Fruit fly (Drosophila melanogaster) whole organism, embryonic: ENCODE results near the gene gkt.

Source experiments
- ATbp ChIP-seq: fragments of 200-800 bp; sonication (Bioruptor generic); optimal IDR thresholded peaks from 2 replicates; lab custom pipeline; 2017; ENCODE audit warnings: missing biosample characterization, mild to moderate bottlenecking, missing genetic modification characterization, missing genetic modification reagents
- Aef1 ChIP-seq: fragments of 200-800 bp; sonication (Bioruptor generic); IDR thresholded peaks from 3 replicates; pipeline ENCODE4 v1.3.6; 2022; ENCODE audit warnings: missing biosample characterization, missing genetic modification characterization
- Asciz ChIP-seq: fragments of 200-800 bp; sonication (Bioruptor generic); optimal IDR thresholded peaks from 2 replicates; lab custom pipeline; 2017; ENCODE audit warnings: missing biosample characterization, mild to moderate bottlenecking, missing genetic modification characterization, missing genetic modification reagents
- Bdp1 ChIP-seq: fragments of 200-800 bp; sonication (Bioruptor generic); optimal IDR thresholded peaks from 3 replicates; lab custom pipeline; 2016; ENCODE audit warnings: missing biosample characterization, missing genetic modification characterization
- CG10959 ChIP-seq: fragments of 200-800 bp; sonication (Bioruptor generic); IDR thresholded peaks from 2 replicates; pipeline ENCODE4 v1.3.6; 2022; ENCODE audit warnings: missing biosample characterization, missing genetic modification characterization
- CG11504 ChIP-seq: fragments of 200-800 bp; sonication (Bioruptor generic); optimal IDR thresholded peaks from 3 replicates; lab custom pipeline; 2019; ENCODE audit warnings: missing biosample characterization, mild to moderate bottlenecking, missing genetic modification characterization, moderate library complexity
- CG13894 ChIP-seq: fragments of 200-800 bp; sonication (Bioruptor generic); optimal IDR thresholded peaks from 3 replicates; lab custom pipeline; 2018; ENCODE audit warnings: missing biosample characterization, mild to moderate bottlenecking, missing genetic modification characterization, moderate library complexity
- CG14441 ChIP-seq: fragments of 200-800 bp; sonication (Bioruptor generic); IDR thresholded peaks from 2 replicates; pipeline ENCODE4 v1.3.6; 2022; ENCODE audit warnings: missing biosample characterization, missing genetic modification characterization
- CG15514 ChIP-seq: fragments of 200-800 bp; sonication (Bioruptor generic); optimal IDR thresholded peaks from 3 replicates; lab custom pipeline; 2017; ENCODE audit warnings: missing biosample characterization, missing genetic modification characterization, mild to moderate bottlenecking, moderate library complexity, missing genetic modification reagents
- CG16813 ChIP-seq: fragments of 200-800 bp; sonication (Bioruptor generic); IDR thresholded peaks from 3 replicates; pipeline ENCODE4 v1.3.6; 2022; ENCODE audit warnings: missing biosample characterization, missing genetic modification characterization; ENCODE audit not compliant: partially characterized antibody
- CG2129 ChIP-seq: fragments of 200-800 bp; sonication (Bioruptor generic); IDR thresholded peaks from 2 replicates; pipeline ENCODE4 v1.3.6; 2022; ENCODE audit warnings: missing biosample characterization, missing genetic modification characterization; ENCODE audit not compliant: partially characterized antibody
- CG4328 ChIP-seq: fragments of 200-800 bp; sonication (Bioruptor generic); optimal IDR thresholded peaks from 3 replicates; lab custom pipeline; 2017; ENCODE audit warnings: missing biosample characterization, missing genetic modification reagents, missing genetic modification characterization
- CG43689 ChIP-seq: fragments of 200-800 bp; sonication (Bioruptor generic); IDR thresholded peaks from 2 replicates; pipeline ENCODE4 v1.3.6; 2022; ENCODE audit warnings: missing biosample characterization, missing genetic modification characterization
- CG4820 ChIP-seq: fragments of 200-800 bp; sonication (Bioruptor generic); optimal IDR thresholded peaks from 3 replicates; lab custom pipeline; 2016; ENCODE audit warnings: missing biosample characterization, missing genetic modification characterization
- CG4854 ChIP-seq: fragments of 200-800 bp; sonication (Bioruptor generic); optimal IDR thresholded peaks from 2 replicates; lab custom pipeline; 2016; ENCODE audit warnings: missing biosample characterization, missing genetic modification characterization, inconsistent platforms
- CG7963 ChIP-seq: fragments of 200-800 bp; sonication (Bioruptor generic); IDR thresholded peaks from 3 replicates; pipeline ENCODE4 v1.3.6; 2022; ENCODE audit warnings: missing biosample characterization, missing genetic modification characterization; ENCODE audit not compliant: partially characterized antibody
- CG8089 ChIP-seq: fragments of 200-800 bp; sonication (Bioruptor generic); optimal IDR thresholded peaks from 3 replicates; lab custom pipeline; 2016; ENCODE audit warnings: missing biosample characterization, missing genetic modification characterization
- CG9437 ChIP-seq: fragments of 200-800 bp; sonication (Bioruptor generic); optimal IDR thresholded peaks from 2 replicates; lab custom pipeline; 2018; ENCODE audit warnings: missing biosample characterization, mild to moderate bottlenecking, missing genetic modification characterization
- CoRest ChIP-seq: fragments of 200-800 bp; sonication (Bioruptor generic); optimal IDR thresholded peaks from 3 replicates; lab custom pipeline; 2018; ENCODE audit warnings: missing biosample characterization, mild to moderate bottlenecking, missing genetic modification characterization, moderate library complexity
- D ChIP-seq, 2 experiments: fragments of 200-800 bp in 1 of 2; fragments of >200 bp in 1 of 2; sonication (Bioruptor generic) in 1 of 2; optimal IDR thresholded peaks; 2 replicates in 1 of 2; 3 replicates in 1 of 2; lab custom pipeline; 2017; ENCODE audit warnings: mild to moderate bottlenecking in 1 of 2, missing biosample characterization in 1 of 2, missing genetic modification characterization in 1 of 2, missing genetic modification reagents in 1 of 2
- Doc2 ChIP-seq: fragments of 200-800 bp; sonication (Bioruptor generic); IDR thresholded peaks from 2 replicates; pipeline ENCODE4 v1.3.6; 2022; ENCODE audit warnings: missing biosample characterization, missing genetic modification characterization
- Hr39 ChIP-seq: fragments of >200 bp; optimal IDR thresholded peaks from 2 replicates; lab custom pipeline; 2017
- Hr51 ChIP-seq, 2 experiments: fragments of 200-800 bp; sonication (Bioruptor generic); optimal IDR thresholded peaks; 2 replicates in 1 of 2; 3 replicates in 1 of 2; lab custom pipeline; 2016 to 2018; ENCODE audit warnings: missing biosample characterization in 2 of 2, missing genetic modification characterization in 2 of 2, mild to moderate bottlenecking in 1 of 2, moderate library complexity in 1 of 2
- Kr ChIP-seq: fragments of 200-800 bp; sonication (Bioruptor generic); optimal IDR thresholded peaks from 2 replicates; lab custom pipeline; 2017; ENCODE audit warnings: missing biosample characterization, mild to moderate bottlenecking, missing genetic modification characterization
- MBD-R2 ChIP-seq: fragments of 200-800 bp; sonication (Bioruptor generic); IDR thresholded peaks from 2 replicates; pipeline ENCODE4 v1.3.6; 2022; ENCODE audit warnings: missing biosample characterization, missing genetic modification characterization
- MESR4 ChIP-seq: fragments of 200-800 bp; sonication (Bioruptor generic); optimal IDR thresholded peaks from 2 replicates; lab custom pipeline; 2018; ENCODE audit warnings: missing biosample characterization, mild to moderate bottlenecking, missing genetic modification characterization, moderate library complexity
- NK7.1 ChIP-seq: fragments of 200-800 bp; sonication (Bioruptor generic); optimal IDR thresholded peaks from 3 replicates; lab custom pipeline; 2016; ENCODE audit warnings: missing biosample characterization, missing genetic modification characterization
- Sry-δ ChIP-seq: fragments of 200-800 bp; sonication (Bioruptor generic); optimal IDR thresholded peaks from 2 replicates; lab custom pipeline; 2016; ENCODE audit warnings: missing biosample characterization, missing genetic modification characterization
- Xbp1 ChIP-seq: fragments of 200-800 bp; sonication (Bioruptor generic); optimal IDR thresholded peaks from 3 replicates; lab custom pipeline; 2016; ENCODE audit warnings: missing biosample characterization, mild to moderate bottlenecking, missing genetic modification characterization
- ac ChIP-seq: fragments of 200-800 bp; sonication (Bioruptor generic); optimal IDR thresholded peaks from 3 replicates; lab custom pipeline; 2017; ENCODE audit warnings: missing biosample characterization, mild to moderate bottlenecking, missing genetic modification characterization
- ara ChIP-seq: fragments of 200-800 bp; sonication (Bioruptor generic); IDR thresholded peaks from 2 replicates; pipeline ENCODE4 v1.3.6; 2022; ENCODE audit warnings: missing biosample characterization, missing genetic modification characterization
- ato ChIP-seq: fragments of 200-800 bp; sonication (Bioruptor generic); IDR thresholded peaks from 2 replicates; pipeline ENCODE4 v1.3.6; 2022; ENCODE audit warnings: missing biosample characterization, missing genetic modification characterization; ENCODE audit not compliant: partially characterized antibody
- az2 ChIP-seq: fragments of 200-800 bp; sonication (Bioruptor generic); optimal IDR thresholded peaks from 3 replicates; lab custom pipeline; 2016; ENCODE audit warnings: missing biosample characterization, missing genetic modification characterization
- bigmax ChIP-seq: fragments of 200-800 bp; sonication (Bioruptor generic); optimal IDR thresholded peaks from 2 replicates; lab custom pipeline; 2018; ENCODE audit warnings: missing biosample characterization, mild to moderate bottlenecking, missing genetic modification characterization
- bsh ChIP-seq, 2 experiments: fragments of 200-800 bp; sonication (Bioruptor generic); optimal IDR thresholded peaks; 2 replicates each; lab custom pipeline; 2017 to 2018; ENCODE audit warnings: mild to moderate bottlenecking in 2 of 2, missing biosample characterization in 2 of 2, missing genetic modification characterization in 2 of 2, moderate library complexity in 1 of 2
- hbn ChIP-seq: fragments of 200-800 bp; sonication (Bioruptor generic); IDR thresholded peaks from 2 replicates; pipeline ENCODE4 v1.3.6; 2022; ENCODE audit warnings: missing biosample characterization, missing genetic modification characterization; ENCODE audit not compliant: partially characterized antibody
- inv ChIP-seq: fragments of 200-800 bp; sonication (Bioruptor generic); IDR thresholded peaks from 2 replicates; pipeline ENCODE4 v1.3.6; 2022; ENCODE audit warnings: missing biosample characterization, missing genetic modification characterization; ENCODE audit not compliant: partially characterized antibody
- knrl ChIP-seq: fragments of 200-800 bp; sonication (Bioruptor generic); IDR thresholded peaks from 3 replicates; pipeline ENCODE4 v1.3.6; 2022; ENCODE audit warnings: missing biosample characterization, missing genetic modification characterization; ENCODE audit not compliant: partially characterized antibody
- maf-S ChIP-seq: fragments of 200-800 bp; sonication (Bioruptor generic); optimal IDR thresholded peaks from 2 replicates; lab custom pipeline; 2016; ENCODE audit warnings: missing biosample characterization, missing genetic modification characterization
- nerfin-2 ChIP-seq: fragments of 200-800 bp; sonication (Bioruptor generic); IDR thresholded peaks from 2 replicates; pipeline ENCODE4 v1.3.6; 2022; ENCODE audit warnings: missing biosample characterization, missing genetic modification characterization; ENCODE audit not compliant: partially characterized antibody
- onecut ChIP-seq: fragments of 200-800 bp; sonication (Bioruptor generic); IDR thresholded peaks from 2 replicates; pipeline ENCODE4 v1.3.6; 2022; ENCODE audit warnings: missing biosample characterization, missing genetic modification characterization
- prd ChIP-seq, 3 experiments: fragments of >200 bp in 2 of 3; fragments of 200-800 bp in 1 of 3; sonication (Bioruptor generic) in 1 of 3; optimal IDR thresholded peaks in 2 of 3; IDR thresholded peaks in 1 of 3; 2 replicates in 2 of 3; 3 replicates in 1 of 3; pipeline versions ENCODE4 v1.3.6 to Lab custom; 2017 to 2022; ENCODE audit warnings: missing biosample characterization in 1 of 3, missing genetic modification characterization in 1 of 3
- row ChIP-seq: fragments of 200-800 bp; sonication (Bioruptor generic); IDR thresholded peaks from 3 replicates; pipeline ENCODE4 v1.3.6; 2022; ENCODE audit warnings: missing biosample characterization, missing genetic modification characterization
- sens ChIP-seq: fragments of 200-800 bp; sonication (Bioruptor generic); peaks from one replicate; lab custom pipeline; 2016; ENCODE audit warnings: missing biosample characterization, missing genetic modification characterization
- vnd ChIP-seq: fragments of 200-800 bp; sonication (Bioruptor generic); IDR thresholded peaks from 3 replicates; pipeline ENCODE4 v1.3.6; 2022; ENCODE audit warnings: missing biosample characterization, missing genetic modification characterization; ENCODE audit not compliant: partially characterized antibody
- vvl ChIP-seq: fragments of 200-800 bp; sonication (Bioruptor generic); IDR thresholded peaks from 2 replicates; pipeline ENCODE4 v1.3.6; 2022; ENCODE audit warnings: missing biosample characterization, missing genetic modification characterization
- zen ChIP-seq: fragments of 200-800 bp; sonication (Bioruptor generic); optimal IDR thresholded peaks from 3 replicates; lab custom pipeline; 2018; ENCODE audit warnings: missing biosample characterization, mild to moderate bottlenecking, missing genetic modification characterization, moderate library complexity
- zen2 ChIP-seq: fragments of 200-800 bp; sonication (Bioruptor generic); IDR thresholded peaks from 3 replicates; pipeline ENCODE4 v1.3.6; 2022; ENCODE audit warnings: missing biosample characterization, missing genetic modification characterization; ENCODE audit not compliant: partially characterized antibody

The gkt gene

DNA sequence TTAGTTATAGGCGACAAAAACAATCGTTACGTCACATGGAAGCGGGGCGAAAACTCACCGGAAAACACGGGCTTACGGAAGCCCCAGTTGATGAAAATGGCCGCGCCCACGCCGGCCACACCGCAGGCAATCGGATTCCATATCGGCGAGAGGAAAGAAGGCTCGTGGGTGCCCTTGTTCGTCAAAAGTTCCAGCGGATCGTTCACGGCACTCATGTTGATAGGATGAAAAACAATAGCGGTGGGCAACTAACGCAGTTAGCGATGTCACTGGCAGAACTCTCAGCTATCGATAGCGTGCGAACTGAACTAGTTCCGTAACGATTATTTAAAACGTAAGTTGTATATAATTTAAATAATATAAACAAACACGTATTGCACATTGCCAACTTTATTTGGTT, 14.3 kb upstream of the gkt start, which contains the start of gene ND-B14.5B (continued):
- TF ChIP-seq CG16813 (GFP tag; lab: Robert Waterston, UW) (peak; percentile 71), zen2 (peak; percentile 35; the same call in 1 of the 3 replicates), knrl (GFP tag; lab: Robert Waterston, UW) (peak; percentile 73), CG2129 (GFP tag; lab: Robert Waterston, UW) (0 out of 2 replicates have a peak, but pooled peaks have one; percentile 34), CG9437 (GFP tag; lab: Kevin White, UChicago) (peak; percentile 85), Asciz (GFP tag; lab: Kevin White, UChicago) (no peak), CG4328 (GFP tag; lab: Kevin White, UChicago) (no peak), ara (GFP tag; lab: Robert Waterston, UW) (no peak), CG11504 (peak; percentile 8), az2 (GFP tag; lab: Kevin White, UChicago) (no peak), Sry-δ (GFP tag; lab: Kevin White, UChicago) (peak; percentile 88), CG7963 (GFP tag; lab: Robert Waterston, UW) (0 out of 3 replicates have a peak, but pooled peaks have one; percentile 41), Hr39 (lab: Kevin White, UChicago) (no peak), Xbp1 (GFP tag; lab: Kevin White, UChicago) (no peak), onecut (GFP tag; lab: Robert Waterston, UW) (0 out of 2 replicates have a peak, but pooled peaks have one; percentile 29), CG10959 (GFP tag; lab: Robert Waterston, UW) (no peak), zen (tag; lab: Kevin White, UChicago) (no peak), MBD-R2 (GFP tag; lab: Robert Waterston, UW) (peak; percentile 41; the same call in 1 of the 2 replicates), ATbp (GFP tag; lab: Kevin White, UChicago) (no peak), MESR4 (peak; percentile 61), prd (optimal IDR thresholded peaks at IDR 0.05; lab: Kevin White, UChicago) (no peak), prd (GFP tag; IDR thresholded peaks at IDR 0.05; lab: Robert Waterston, UW) (no peak), CG43689 (GFP tag; lab: Robert Waterston, UW) (no peak), Doc2 (GFP tag; lab: Robert Waterston, UW) (no peak), CG14441 (no peak), CG8089 (GFP tag; lab: Kevin White, UChicago) (no peak), maf-S (GFP tag; lab: Kevin White, UChicago) (no peak), Aef1 (GFP tag; lab: Robert Waterston, UW) (no peak), vvl (GFP tag; lab: Robert Waterston, UW) (peak; percentile 75), hbn (GFP tag; lab: Robert Waterston, UW) (peak; percentile 62), Bdp1 (GFP tag; lab: Kevin White, UChicago) (no peak), vnd (peak; percentile 63), ato (GFP tag; lab: Robert Waterston, UW) (peak; percentile 53), CG15514 (GFP tag; lab: Kevin White, UChicago) (peak; percentile 99), Hr51 (GFP tag; optimal IDR thresholded peaks at IDR 0.05; lab: Kevin White, UChicago) (no peak), bigmax (GFP tag; lab: Kevin White, UChicago) (no peak), inv (peak; percentile 60; the same call in 1 of the 2 replicates), CG4854 (no peak), bsh (GFP tag; optimal IDR thresholded peaks at IDR 0.05; lab: Kevin White, UChicago) (no peak), CG13894 (no peak), CoRest (tag; lab: Kevin White, UChicago) (no peak), nerfin-2 (peak; percentile 49; the same call in 1 of the 2 replicates), D (optimal IDR thresholded peaks at IDR 0.05; lab: Kevin White, UChicago) (no peak), D (GFP tag; optimal IDR thresholded peaks at IDR 0.05; lab: Kevin White, UChicago) (no peak), Kr (GFP tag; lab: Kevin White, UChicago) (no peak), CG4820 (GFP tag; lab: Kevin White, UChicago) (no peak), NK7.1 (GFP tag; lab: Kevin White, UChicago) (no peak), sens (peak; percentile 55), row (GFP tag; lab: Robert Waterston, UW) (peak; percentile 44; the same call in 1 of the 3 replicates), ac (GFP tag; lab: Kevin White, UChicago) (no peak)
